Worm (Caenorhabditis elegans) whole organism, mixed stage, embryonic: ENCODE measurements around the gene EGAP1.5.

ENCODE experiments used
- blmp-1 ChIP-seq: fragments of 150-350 bp; optimal IDR thresholded peaks from 2 replicates; lab custom pipeline; 2014; ENCODE audit warnings: missing biosample characterization, missing genetic modification characterization
- ham-2 ChIP-seq: fragments of 200-800 bp; sonication (Bioruptor generic); optimal IDR thresholded peaks from 2 replicates; lab custom pipeline; 2018; ENCODE audit warnings: mild to moderate bottlenecking, missing genetic modification characterization, missing compliant biosample characterization

ce11 chrIII:5961560-5961959, 30.0 kb downstream of the EGAP1.5 start:
- TF ChIP-seq ham-2: no peak
- no peak for TF ChIP-seq blmp-1 (tag; lab: Kevin White, UChicago)
